Worm (Caenorhabditis elegans): ENCODE results near the gene F43C1.7.
A peak's percentile ranks its signal among the peaks of the same experiment; 100 is the strongest.

ce11 chrIII:4280215-4281173, 38.1 kb upstream of the F43C1.7 start, which contains the start of gene sup-26:
- TF ChIP-seq nhr-237 (tag; optimal IDR thresholded peaks at IDR 0.05) (no peak), unc-120 (tag; optimal IDR thresholded peaks at IDR 0.05; ENCODE audit: poor library complexity, severe bottlenecking) (peak; percentile 68), unc-39 (tag; optimal IDR thresholded peaks at IDR 0.05) (no peak), elt-1 (tag; optimal IDR thresholded peaks at IDR 0.05; ENCODE audit: borderline replicate concordance, insufficient read depth) (no peak), nhr-2 (tag; optimal IDR thresholded peaks at IDR 0.05) (no peak)
